Worm (Caenorhabditis elegans) whole organism, late embryonic: ENCODE data around the gene C17A2.7.

Experiments used
- ceh-45 ChIP-seq: fragments of 200-800 bp; sonication (Bioruptor generic); IDR thresholded peaks from 2 replicates; pipeline ENCODE4 v1.3.6; 2022; ENCODE audit warnings: missing genetic modification reagents, missing genetic modification characterization, missing compliant biosample characterization
- dve-1 ChIP-seq: sonication (generic microtip); optimal IDR thresholded peaks from 2 replicates; lab custom pipeline; 2017; ENCODE audit warnings: antibody characterized with exemption, mild to moderate bottlenecking, missing genetic modification characterization, missing compliant biosample characterization
- hlh-6 ChIP-seq: sonication (generic microtip); optimal IDR thresholded peaks from 2 replicates; lab custom pipeline; 2016; ENCODE audit warnings: missing genotype, missing genetic modification characterization, missing compliant biosample characterization
- pha-4 ChIP-seq: fragments of 150-350 bp; optimal IDR thresholded peaks from 2 replicates; lab custom pipeline; 2018; ENCODE audit warnings: missing biosample characterization, missing genetic modification reagents, missing genetic modification characterization
- tbx-2 ChIP-seq: sonication (generic microtip); optimal IDR thresholded peaks from 2 replicates; lab custom pipeline; 2016; ENCODE audit warnings: missing genetic modification characterization, missing compliant biosample characterization
- tbx-7 ChIP-seq: sonication (generic microtip); optimal IDR thresholded peaks from 2 replicates; lab custom pipeline; 2016; ENCODE audit warnings: missing genotype, missing genetic modification characterization, missing compliant biosample characterization
- ttx-3 ChIP-seq: sonication (generic microtip); optimal IDR thresholded peaks from 2 replicates; lab custom pipeline; 2016; ENCODE audit warnings: missing genetic modification reagents, missing genetic modification characterization, missing compliant biosample characterization
- unc-42 ChIP-seq: sonication (generic microtip); optimal IDR thresholded peaks from 2 replicates; lab custom pipeline; 2016; ENCODE audit warnings: missing genotype, missing genetic modification characterization, missing compliant biosample characterization
- ztf-16 ChIP-seq: sonication (generic microtip); optimal IDR thresholded peaks from 2 replicates; lab custom pipeline; 2017; ENCODE audit warnings: missing genetic modification characterization, missing compliant biosample characterization

- TF ChIP-seq tbx-7 (tag; lab: Kevin White, UChicago) = no peak
- TF ChIP-seq pha-4 (tag; lab: Kevin White, UChicago) = no peak
- TF ChIP-seq tbx-2 (tag; lab: Kevin White, UChicago) = no peak
- TF ChIP-seq hlh-6 (tag; lab: Kevin White, UChicago) = no peak
- TF ChIP-seq dve-1 (tag; lab: Kevin White, UChicago) = no peak
- no peak for TF ChIP-seq ttx-3 (tag; lab: Kevin White, UChicago)
- no peak for TF ChIP-seq ceh-45
- TF ChIP-seq unc-42 = no peak
- TF ChIP-seq ztf-16 = no peak
Observed at ce11 chrII:3862053-3862452, 18.8 kb upstream of the C17A2.7 start.
